Worm (Caenorhabditis elegans): ENCODE measurements around the gene ZC395.4.
A peak's percentile ranks its signal among the peaks of the same experiment; 100 is the strongest.

Gene ZC395.4

ce11 chrIII:5277740-5278139 is 7.8 kb downstream of the ZC395.4 start, which contains the start of gene clk-1:
TSS of gene clk-1 (plus strand) at chrIII:5277894.
- TF ChIP-seq cebp-1 (GFP tag; IDR thresholded peaks at IDR 0.05) = no peak
- no peak for TF ChIP-seq cebp-1 (tag; optimal IDR thresholded peaks at IDR 0.05)
- TF ChIP-seq repo-1 (tag; optimal IDR thresholded peaks at IDR 0.05) = no peak
- no peak for TF ChIP-seq lin-54 (GFP tag; optimal IDR thresholded peaks at IDR 0.05)
- no peak for TF ChIP-seq rec-8 (tag; optimal IDR thresholded peaks at IDR 0.05)
- TF ChIP-seq B0035.1 (tag; optimal IDR thresholded peaks at IDR 0.05) = no peak
- no peak for TF ChIP-seq B0261.1 (tag; optimal IDR thresholded peaks at IDR 0.05)
- TF ChIP-seq F22D6.2 (tag; optimal IDR thresholded peaks at IDR 0.05) = no peak
- TF ChIP-seq ceh-27 (GFP tag; optimal IDR thresholded peaks at IDR 0.05) = no peak
- TF ChIP-seq hsf-1 (GFP tag; IDR thresholded peaks at IDR 0.05) = 0 out of 2 replicates have a peak, but pooled peaks have one; percentile 55
- no peak for TF ChIP-seq lin-40 (tag; optimal IDR thresholded peaks at IDR 0.05)
- no peak for TF ChIP-seq B0336.3 (GFP tag; IDR thresholded peaks at IDR 0.05)
- peak; percentile 6 for TF ChIP-seq F52B5.7 (tag; optimal IDR thresholded peaks at IDR 0.05)
- TF ChIP-seq lag-1 (GFP tag; IDR thresholded peaks at IDR 0.05) = no peak
- TF ChIP-seq nfyb-1 (GFP tag; IDR thresholded peaks at IDR 0.05) = 0 out of 2 replicates have a peak, but pooled peaks have one; percentile 8
- TF ChIP-seq ekl-4 (GFP tag; IDR thresholded peaks at IDR 0.05) = 0 out of 2 replicates have a peak, but pooled peaks have one; percentile 33
- peak; percentile 4 for TF ChIP-seq dpff-1 (tag; optimal IDR thresholded peaks at IDR 0.05)
- no peak for TF ChIP-seq chd-7 (tag; optimal IDR thresholded peaks at IDR 0.05)
- TF ChIP-seq madf-6 (GFP tag; IDR thresholded peaks at IDR 0.05) = peak; percentile 24; the same call in 1 of the 2 replicates

ce11 chrIII:5280228-5280627 is 10.3 kb downstream of the ZC395.4 start:
- TF ChIP-seq pha-4 (tag; optimal IDR thresholded peaks at IDR 0.05) (no peak), hmg-1.2 (GFP tag; IDR thresholded peaks at IDR 0.05) (peak; percentile 90)

ce11 chrIII:5285484-5285883 is 15.6 kb downstream of the ZC395.4 start:
- peak; percentile 58; the same call in 1 of the 2 replicates for TF ChIP-seq zfh-2 (GFP tag; conservative IDR thresholded peaks at IDR 0.05)
- 0 out of 2 replicates have a peak, but pooled peaks have one; percentile 8 for TF ChIP-seq dox-1 (GFP tag; IDR thresholded peaks at IDR 0.05)
- no peak for TF ChIP-seq nfya-1 (tag; optimal IDR thresholded peaks at IDR 0.05; ENCODE audit: borderline replicate concordance, insufficient read depth)
- TF ChIP-seq F37B4.10 (GFP tag; IDR thresholded peaks at IDR 0.05) = 0 out of 2 replicates have a peak, but pooled peaks have one; percentile 81

ce11 chrIII:5286205-5286604 is 16.3 kb downstream of the ZC395.4 start, which contains the start of gene ZC395.11:
TSS of gene ZC395.11 (minus strand) at chrIII:5286305.
- TF ChIP-seq egl-44 (GFP tag; IDR thresholded peaks at IDR 0.05) (no peak), lin-54 (GFP tag; optimal IDR thresholded peaks at IDR 0.05) (no peak), attf-5 (GFP tag; optimal IDR thresholded peaks at IDR 0.05) (no peak), Y53F4B.3 (GFP tag; IDR thresholded peaks at IDR 0.05) (no peak), F23B12.7 (tag; optimal IDR thresholded peaks at IDR 0.05; ENCODE audit: insufficient read depth) (no peak), ztf-18 (tag; optimal IDR thresholded peaks at IDR 0.05) (no peak), ceh-91 (GFP tag; IDR thresholded peaks at IDR 0.05) (no peak), ceh-58 (GFP tag; IDR thresholded peaks at IDR 0.05) (no peak), nhr-27 (tag; optimal IDR thresholded peaks at IDR 0.05) (no peak), nfya-1 (tag; optimal IDR thresholded peaks at IDR 0.05; ENCODE audit: borderline replicate concordance, insufficient read depth) (no peak), snpc-1.3 (tag; optimal IDR thresholded peaks at IDR 0.05; ENCODE audit: insufficient read depth) (no peak), Y56A3A.18 (GFP tag; IDR thresholded peaks at IDR 0.05) (no peak), ceh-27 (GFP tag; optimal IDR thresholded peaks at IDR 0.05) (no peak), T07F8.4 (tag; optimal IDR thresholded peaks at IDR 0.05) (no peak), zfh-2 (GFP tag; conservative IDR thresholded peaks at IDR 0.05) (no peak)
